Worm (Caenorhabditis elegans) whole organism, late embryonic: ENCODE measurements around the gene stim-1.

ENCODE experiments used
- C08G9.2 ChIP-seq: sonication (generic microtip); optimal IDR thresholded peaks from 2 replicates; lab custom pipeline; 2016; ENCODE audit warnings: mild to moderate bottlenecking, missing genetic modification characterization, moderate library complexity, missing compliant biosample characterization
- ceh-14 ChIP-seq: sonication (generic microtip); optimal IDR thresholded peaks from 2 replicates; lab custom pipeline; 2016; ENCODE audit warnings: missing genotype, missing genetic modification characterization, missing compliant biosample characterization
- ceh-19 ChIP-seq: fragments of 200-800 bp; sonication (Bioruptor generic); optimal IDR thresholded peaks from 2 replicates; lab custom pipeline; 2018; ENCODE audit warnings: mild to moderate bottlenecking, missing genetic modification characterization, missing compliant biosample characterization
- ceh-2 ChIP-seq: sonication (generic microtip); optimal IDR thresholded peaks from 2 replicates; lab custom pipeline; 2016; ENCODE audit warnings: missing genotype, missing genetic modification characterization, missing compliant biosample characterization
- ceh-22 ChIP-seq: sonication (generic microtip); optimal IDR thresholded peaks from 2 replicates; lab custom pipeline; 2017; ENCODE audit warnings: missing biosample characterization, missing genetic modification characterization
- ceh-31 ChIP-seq: sonication (generic microtip); optimal IDR thresholded peaks from 2 replicates; lab custom pipeline; 2016; ENCODE audit warnings: missing genetic modification characterization, missing compliant biosample characterization
- ceh-34 ChIP-seq: sonication (generic microtip); optimal IDR thresholded peaks from 2 replicates; lab custom pipeline; 2016; ENCODE audit warnings: mild to moderate bottlenecking, missing genetic modification characterization, missing compliant biosample characterization
- ceh-45 ChIP-seq: fragments of 200-800 bp; sonication (Bioruptor generic); IDR thresholded peaks from 2 replicates; pipeline ENCODE4 v1.3.6; 2022; ENCODE audit warnings: missing genetic modification reagents, missing genetic modification characterization, missing compliant biosample characterization
- ceh-48 ChIP-seq: sonication (generic microtip); optimal IDR thresholded peaks from 2 replicates; lab custom pipeline; 2016; ENCODE audit warnings: missing genetic modification characterization, inconsistent platforms, missing compliant biosample characterization
- ceh-9 ChIP-seq: sonication (generic microtip); optimal IDR thresholded peaks from 2 replicates; lab custom pipeline; 2016; ENCODE audit warnings: mild to moderate bottlenecking, missing genetic modification characterization, inconsistent platforms, missing compliant biosample characterization
- che-1 ChIP-seq: sonication (generic microtip); optimal IDR thresholded peaks from 2 replicates; lab custom pipeline; 2016; ENCODE audit warnings: mild to moderate bottlenecking, missing genetic modification characterization, missing compliant biosample characterization
- dve-1 ChIP-seq: sonication (generic microtip); optimal IDR thresholded peaks from 2 replicates; lab custom pipeline; 2017; ENCODE audit warnings: antibody characterized with exemption, mild to moderate bottlenecking, missing genetic modification characterization, missing compliant biosample characterization
- elt-2 ChIP-seq: sonication (generic microtip); optimal IDR thresholded peaks from 2 replicates; lab custom pipeline; 2016; ENCODE audit warnings: missing genetic modification reagents, missing genetic modification characterization, missing compliant biosample characterization
- elt-4 ChIP-seq: sonication (generic microtip); optimal IDR thresholded peaks from 2 replicates; lab custom pipeline; 2016; ENCODE audit warnings: missing genetic modification characterization, missing compliant biosample characterization
- eyg-1 ChIP-seq: sonication (generic microtip); optimal IDR thresholded peaks from 2 replicates; lab custom pipeline; 2016; ENCODE audit warnings: missing genotype, missing genetic modification characterization, missing compliant biosample characterization
- fax-1 ChIP-seq: sonication (generic microtip); optimal IDR thresholded peaks from 2 replicates; lab custom pipeline; 2016; ENCODE audit warnings: missing genotype, missing genetic modification characterization, missing compliant biosample characterization
- hlh-15 ChIP-seq: sonication (generic microtip); optimal IDR thresholded peaks from 2 replicates; lab custom pipeline; 2016; ENCODE audit warnings: missing genetic modification characterization, missing compliant biosample characterization
- hlh-6 ChIP-seq: sonication (generic microtip); optimal IDR thresholded peaks from 2 replicates; lab custom pipeline; 2016; ENCODE audit warnings: missing genotype, missing genetic modification characterization, missing compliant biosample characterization
- nhr-11 ChIP-seq: fragments of 150-350 bp; optimal IDR thresholded peaks from 2 replicates; lab custom pipeline; 2014; ENCODE audit warnings: missing biosample characterization, missing genetic modification characterization
- odd-2 ChIP-seq: sonication (generic microtip); optimal IDR thresholded peaks from 2 replicates; lab custom pipeline; 2017; ENCODE audit warnings: antibody characterized with exemption, mild to moderate bottlenecking, missing genetic modification characterization, missing compliant biosample characterization
- pag-3 ChIP-seq: sonication (generic microtip); optimal IDR thresholded peaks from 2 replicates; lab custom pipeline; 2016; ENCODE audit warnings: missing compliant biosample characterization, missing genetic modification characterization, borderline replicate concordance
- pax-1 ChIP-seq: fragments of 150-350 bp; optimal IDR thresholded peaks from 2 replicates; lab custom pipeline; 2014; ENCODE audit warnings: missing biosample characterization, missing genetic modification characterization
- pqm-1 ChIP-seq: sonication (generic microtip); optimal IDR thresholded peaks from 2 replicates; lab custom pipeline; 2016; ENCODE audit warnings: missing genetic modification characterization, missing compliant biosample characterization
- sox-2 ChIP-seq: fragments of 200-800 bp; sonication (Bioruptor generic); IDR thresholded peaks from 2 replicates; pipeline ENCODE4 v1.3.6; 2022; ENCODE audit warnings: missing genetic modification reagents, missing genetic modification characterization, missing compliant biosample characterization
- syd-9 ChIP-seq: sonication (generic microtip); optimal IDR thresholded peaks from 2 replicates; lab custom pipeline; 2016; ENCODE audit warnings: mild to moderate bottlenecking, missing genetic modification characterization, moderate library complexity, missing compliant biosample characterization
- tbx-2 ChIP-seq: sonication (generic microtip); optimal IDR thresholded peaks from 2 replicates; lab custom pipeline; 2016; ENCODE audit warnings: missing genetic modification characterization, missing compliant biosample characterization
- unc-42 ChIP-seq: sonication (generic microtip); optimal IDR thresholded peaks from 2 replicates; lab custom pipeline; 2016; ENCODE audit warnings: missing genotype, missing genetic modification characterization, missing compliant biosample characterization

stim-1 gene

DNA sequence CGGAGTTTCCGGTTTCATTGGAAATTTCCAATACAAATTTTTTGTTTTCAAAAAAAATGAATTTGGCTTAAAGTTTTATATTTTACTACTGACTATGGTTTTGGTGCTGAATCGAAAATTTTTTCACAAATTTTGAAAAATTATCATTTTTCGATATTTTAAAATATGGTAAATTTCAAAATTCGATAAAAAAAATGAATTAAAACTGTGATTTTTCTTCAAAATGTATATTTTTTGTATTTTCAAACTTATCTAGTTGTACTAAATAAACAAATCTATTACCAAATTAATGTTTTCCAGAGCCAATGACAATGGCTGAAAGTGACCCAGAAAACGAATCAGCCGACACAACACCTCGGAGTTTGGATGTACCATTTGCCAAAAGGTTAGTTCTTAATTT lies 52.9 kb downstream of the stim-1 start, which contains the start of gene pll-1:
Gene pll-1, plus strand, starts transcription at position 301 of the 400 bp plus-strand sequence.
- TF ChIP-seq ceh-45: no peak
- TF ChIP-seq ceh-22 (tag; lab: Kevin White, UChicago): no peak
- no peak for TF ChIP-seq hlh-6 (tag; lab: Kevin White, UChicago)
- no peak for TF ChIP-seq ceh-19 (GFP tag; lab: Kevin White, UChicago)
- no peak for TF ChIP-seq fax-1
- TF ChIP-seq che-1 (tag; lab: Kevin White, UChicago): no peak
- no peak for TF ChIP-seq sox-2
- no peak for TF ChIP-seq pax-1
- no peak for TF ChIP-seq syd-9 (tag; lab: Kevin White, UChicago)
- no peak for TF ChIP-seq hlh-15 (tag; lab: Kevin White, UChicago)
- no peak for TF ChIP-seq C08G9.2 (tag; lab: Kevin White, UChicago)
- no peak for TF ChIP-seq ceh-31 (tag; lab: Kevin White, UChicago)
- TF ChIP-seq tbx-2 (tag; lab: Kevin White, UChicago): no peak
- TF ChIP-seq dve-1 (tag; lab: Kevin White, UChicago): no peak
- no peak for TF ChIP-seq ceh-34 (tag; lab: Kevin White, UChicago)
- no peak for TF ChIP-seq odd-2 (tag; lab: Kevin White, UChicago)
- TF ChIP-seq nhr-11 (tag; lab: Kevin White, UChicago): no peak
- TF ChIP-seq ceh-14 (tag; lab: Kevin White, UChicago): no peak
- TF ChIP-seq unc-42 (tag; lab: Kevin White, UChicago): no peak
- no peak for TF ChIP-seq ceh-48 (tag; lab: Kevin White, UChicago)

DNA sequence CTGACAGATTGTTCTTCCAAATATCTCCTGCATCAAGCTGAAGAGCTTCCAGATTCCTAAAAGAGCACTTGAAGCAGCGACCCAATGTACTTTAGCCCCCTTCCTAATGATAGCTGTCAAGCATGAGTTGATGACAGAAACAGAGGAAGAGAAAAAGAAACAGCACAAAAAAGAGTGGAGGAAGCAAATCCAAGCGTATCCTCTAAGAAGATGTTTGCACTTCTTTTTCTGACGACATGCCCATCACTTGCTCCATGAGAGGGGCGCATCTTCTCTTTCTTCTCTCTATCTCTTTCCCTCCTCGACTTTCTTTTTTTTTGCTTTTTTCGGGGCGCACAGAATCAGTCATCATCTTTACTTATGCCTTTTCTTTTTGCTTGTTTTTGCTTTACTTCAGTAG lies 58.2 kb downstream of the stim-1 start:
- no peak for TF ChIP-seq ceh-9
- no peak for TF ChIP-seq elt-2 (tag; lab: Kevin White, UChicago)
- TF ChIP-seq pag-3: no peak
- TF ChIP-seq ceh-22 (tag; lab: Kevin White, UChicago): no peak
- no peak for TF ChIP-seq nhr-11 (tag; lab: Kevin White, UChicago)
- no peak for TF ChIP-seq ceh-2 (tag; lab: Kevin White, UChicago)
- TF ChIP-seq eyg-1 (tag; lab: Kevin White, UChicago): no peak
- TF ChIP-seq elt-4 (tag; lab: Kevin White, UChicago): no peak
- TF ChIP-seq ceh-31 (tag; lab: Kevin White, UChicago): no peak
- no peak for TF ChIP-seq pqm-1 (tag; lab: Kevin White, UChicago)
- TF ChIP-seq tbx-2 (tag; lab: Kevin White, UChicago): no peak
